Fruit fly (Drosophila melanogaster) whole organism, embryonic: ENCODE results near the gene CG17329.

Source experiments
- Antp ChIP-seq: fragments of 200-800 bp; sonication (Bioruptor generic); optimal IDR thresholded peaks from 3 replicates; lab custom pipeline; 2016; ENCODE audit warnings: missing biosample characterization, missing genetic modification characterization
- BtbVII ChIP-seq: fragments of 200-800 bp; sonication (Bioruptor generic); optimal IDR thresholded peaks from 3 replicates; lab custom pipeline; 2017; ENCODE audit warnings: missing biosample characterization, mild to moderate bottlenecking, missing genetic modification characterization
- CG12104 ChIP-seq: fragments of 200-800 bp; sonication (Bioruptor generic); optimal IDR thresholded peaks from 3 replicates; lab custom pipeline; 2016; ENCODE audit warnings: missing biosample characterization, missing genetic modification characterization
- CG1233 ChIP-seq: fragments of 200-800 bp; sonication (Bioruptor generic); optimal IDR thresholded peaks from 4 replicates; lab custom pipeline; 2018; ENCODE audit warnings: missing biosample characterization, mild to moderate bottlenecking, missing genetic modification characterization
- CG17328 ChIP-seq: fragments of 200-800 bp; sonication (Bioruptor generic); IDR thresholded peaks from 2 replicates; pipeline ENCODE4 v1.3.6; 2022; ENCODE audit warnings: missing biosample characterization, missing genetic modification characterization
- CG17612 ChIP-seq: fragments of 200-800 bp; sonication (Bioruptor generic); IDR thresholded peaks from 2 replicates; pipeline ENCODE4 v1.3.6; 2022; ENCODE audit warnings: missing biosample characterization, missing genetic modification characterization
- CG3407 ChIP-seq: fragments of 200-800 bp; sonication (Bioruptor generic); optimal IDR thresholded peaks from 2 replicates; lab custom pipeline; 2018; ENCODE audit warnings: missing biosample characterization, mild to moderate bottlenecking, missing genetic modification characterization
- CG5180 ChIP-seq: fragments of 200-800 bp; sonication (Bioruptor generic); optimal IDR thresholded peaks from 3 replicates; lab custom pipeline; 2017; ENCODE audit warnings: missing biosample characterization, missing genetic modification characterization, mild to moderate bottlenecking, moderate library complexity, missing genetic modification reagents
- CG7745 ChIP-seq: fragments of 200-800 bp; sonication (Bioruptor generic); optimal IDR thresholded peaks from 2 replicates; lab custom pipeline; 2018; ENCODE audit warnings: missing biosample characterization, mild to moderate bottlenecking, missing genetic modification characterization, moderate library complexity
- CG8089 ChIP-seq: fragments of 200-800 bp; sonication (Bioruptor generic); optimal IDR thresholded peaks from 3 replicates; lab custom pipeline; 2016; ENCODE audit warnings: missing biosample characterization, missing genetic modification characterization
- CG9817 ChIP-seq: fragments of 200-800 bp; sonication (Bioruptor generic); optimal IDR thresholded peaks from 2 replicates; lab custom pipeline; 2018; ENCODE audit warnings: missing biosample characterization, mild to moderate bottlenecking, missing genetic modification characterization, moderate library complexity
- CHES-1-like ChIP-seq: fragments of 200-800 bp; sonication (Bioruptor generic); optimal IDR thresholded peaks from 2 replicates; lab custom pipeline; 2016; ENCODE audit warnings: missing biosample characterization, missing genetic modification characterization
- Camta ChIP-seq: fragments of 200-800 bp; sonication (Bioruptor generic); optimal IDR thresholded peaks from 2 replicates; lab custom pipeline; 2016; ENCODE audit warnings: missing biosample characterization, missing genetic modification characterization
- Drgx ChIP-seq: fragments of 200-800 bp; sonication (Bioruptor generic); IDR thresholded peaks from 2 replicates; pipeline ENCODE4 v1.3.6; 2022; ENCODE audit warnings: missing biosample characterization, missing genetic modification characterization
- Fer3 ChIP-seq: fragments of 200-800 bp; sonication (Bioruptor generic); optimal IDR thresholded peaks from 2 replicates; lab custom pipeline; 2018; ENCODE audit warnings: missing biosample characterization, mild to moderate bottlenecking, missing genetic modification characterization, moderate library complexity
- Hr3 ChIP-seq: fragments of 200-800 bp; sonication (Bioruptor generic); optimal IDR thresholded peaks from 3 replicates; lab custom pipeline; 2016; ENCODE audit warnings: missing biosample characterization, missing genetic modification characterization
- Mrtf ChIP-seq: fragments of 200-800 bp; sonication (Bioruptor generic); IDR thresholded peaks from 3 replicates; pipeline ENCODE4 v1.3.6; 2022; ENCODE audit warnings: missing biosample characterization, missing genetic modification characterization
- Nf-YA ChIP-seq: fragments of 200-800 bp; sonication (Bioruptor generic); IDR thresholded peaks from 2 replicates; pipeline ENCODE4 v1.3.6; 2022; ENCODE audit warnings: missing biosample characterization, missing genetic modification characterization
- Nf-YB ChIP-seq: fragments of 200-800 bp; sonication (Bioruptor generic); optimal IDR thresholded peaks from 3 replicates; lab custom pipeline; 2019; ENCODE audit warnings: missing biosample characterization, mild to moderate bottlenecking, missing genetic modification characterization, moderate library complexity
- Usf ChIP-seq: fragments of 200-800 bp; sonication (Bioruptor generic); optimal IDR thresholded peaks from 2 replicates; lab custom pipeline; 2017; ENCODE audit warnings: missing genotype, missing biosample characterization, missing genetic modification characterization
- Vsx1 ChIP-seq: fragments of 200-800 bp; sonication (Bioruptor generic); optimal IDR thresholded peaks from 2 replicates; lab custom pipeline; 2017; ENCODE audit warnings: missing biosample characterization, mild to moderate bottlenecking, missing genetic modification characterization, missing genetic modification reagents
- abd-A ChIP-seq: fragments of 200-800 bp; sonication (Bioruptor generic); optimal IDR thresholded peaks from 3 replicates; lab custom pipeline; 2019; ENCODE audit warnings: missing biosample characterization, mild to moderate bottlenecking, missing genetic modification characterization, moderate library complexity
- cato ChIP-seq: fragments of 200-800 bp; sonication (Bioruptor generic); optimal IDR thresholded peaks from 2 replicates; lab custom pipeline; 2016; ENCODE audit warnings: missing biosample characterization, missing genetic modification characterization, borderline replicate concordance
- dm ChIP-seq: fragments of 200-800 bp; sonication (Bioruptor generic); optimal IDR thresholded peaks from 3 replicates; lab custom pipeline; 2016; ENCODE audit warnings: missing biosample characterization, missing genetic modification characterization
- ewg ChIP-seq: fragments of 200-800 bp; sonication (Bioruptor generic); optimal IDR thresholded peaks from 3 replicates; lab custom pipeline; 2017; ENCODE audit warnings: mild to moderate bottlenecking, missing biosample characterization, missing genetic modification reagents, missing genetic modification characterization
- ftz-f1 ChIP-seq: fragments of 200-800 bp; sonication (Bioruptor generic); optimal IDR thresholded peaks from 2 replicates; lab custom pipeline; 2016; ENCODE audit warnings: missing biosample characterization, missing genetic modification characterization
- fu2 ChIP-seq: fragments of 200-800 bp; sonication (Bioruptor generic); optimal IDR thresholded peaks from 2 replicates; lab custom pipeline; 2016; ENCODE audit warnings: missing biosample characterization, missing genetic modification characterization
- gce ChIP-seq: fragments of 200-800 bp; sonication (Bioruptor generic); IDR thresholded peaks from 3 replicates; pipeline ENCODE4 v1.3.6; 2022; ENCODE audit warnings: missing biosample characterization, missing genetic modification characterization
- gsb-n ChIP-seq: fragments of 200-800 bp; sonication (Bioruptor generic); optimal IDR thresholded peaks from 3 replicates; lab custom pipeline; 2018; ENCODE audit warnings: missing biosample characterization, mild to moderate bottlenecking, missing genetic modification characterization
- lab ChIP-seq: fragments of 200-800 bp; sonication (Bioruptor generic); optimal IDR thresholded peaks from 3 replicates; lab custom pipeline; 2017; ENCODE audit warnings: missing biosample characterization, missing genetic modification characterization, mild to moderate bottlenecking, moderate library complexity, missing genetic modification reagents
- lbe ChIP-seq: fragments of 200-800 bp; sonication (Bioruptor generic); optimal IDR thresholded peaks from 2 replicates; lab custom pipeline; 2016; ENCODE audit warnings: missing biosample characterization, mild to moderate bottlenecking, missing genetic modification characterization
- nerfin-1 ChIP-seq: fragments of 200-800 bp; sonication (Bioruptor generic); optimal IDR thresholded peaks from 3 replicates; lab custom pipeline; 2019; ENCODE audit warnings: missing biosample characterization, mild to moderate bottlenecking, missing genetic modification characterization, moderate library complexity
- nmo ChIP-seq: fragments of 200-800 bp; sonication (Bioruptor generic); optimal IDR thresholded peaks from 2 replicates; lab custom pipeline; 2018; ENCODE audit warnings: missing biosample characterization, mild to moderate bottlenecking, missing genetic modification characterization, moderate library complexity
- otp ChIP-seq: fragments of 200-800 bp; sonication (Bioruptor generic); IDR thresholded peaks from 3 replicates; pipeline ENCODE4, ENCODE4 v1.3.6; 2022; ENCODE audit warnings: missing biosample characterization, missing genetic modification characterization
- pfk ChIP-seq: fragments of 200-800 bp; sonication (Bioruptor generic); optimal IDR thresholded peaks from 2 replicates; lab custom pipeline; 2018; ENCODE audit warnings: missing biosample characterization, mild to moderate bottlenecking, missing genetic modification characterization, moderate library complexity
- pros ChIP-seq: fragments of 200-800 bp; sonication (Bioruptor generic); optimal IDR thresholded peaks from 3 replicates; lab custom pipeline; 2019; ENCODE audit warnings: missing biosample characterization, mild to moderate bottlenecking, missing genetic modification characterization, moderate library complexity
- psq ChIP-seq: fragments of 200-800 bp; sonication (Bioruptor generic); optimal IDR thresholded peaks from 2 replicates; lab custom pipeline; 2017; ENCODE audit warnings: missing biosample characterization, missing genetic modification characterization
- sd ChIP-seq: fragments of 200-800 bp; sonication (Bioruptor generic); optimal IDR thresholded peaks from 3 replicates; lab custom pipeline; 2018; ENCODE audit warnings: missing biosample characterization, mild to moderate bottlenecking, missing genetic modification characterization, moderate library complexity
- sens ChIP-seq: fragments of 200-800 bp; sonication (Bioruptor generic); peaks from one replicate; lab custom pipeline; 2016; ENCODE audit warnings: missing biosample characterization, missing genetic modification characterization
- sens-2 ChIP-seq: fragments of 200-800 bp; sonication (Bioruptor generic); IDR thresholded peaks from 2 replicates; pipeline ENCODE4 v1.3.6; 2022; ENCODE audit warnings: missing biosample characterization, missing genetic modification characterization
- so ChIP-seq: fragments of 200-800 bp; sonication (Bioruptor generic); IDR thresholded peaks from 3 replicates; pipeline ENCODE4 v1.3.6; 2022; ENCODE audit warnings: missing biosample characterization, missing genetic modification characterization
- sr ChIP-seq: fragments of 200-800 bp; sonication (Bioruptor generic); IDR thresholded peaks from 3 replicates; pipeline ENCODE4 v1.3.6; 2022; ENCODE audit warnings: missing biosample characterization, missing genetic modification characterization
- stwl ChIP-seq: fragments of 200-800 bp; sonication (Bioruptor generic); optimal IDR thresholded peaks from 3 replicates; lab custom pipeline; 2018; ENCODE audit warnings: missing biosample characterization, mild to moderate bottlenecking, missing genetic modification characterization, moderate library complexity
- tll ChIP-seq, 2 experiments: fragments of 200-800 bp in 1 of 2; fragments of >200 bp in 1 of 2; sonication (Bioruptor generic) in 1 of 2; optimal IDR thresholded peaks; 2 replicates each; lab custom pipeline; 2017 to 2019; ENCODE audit warnings: missing biosample characterization in 2 of 2, missing genetic modification characterization in 2 of 2, mild to moderate bottlenecking in 1 of 2, moderate library complexity in 1 of 2
- zen2 ChIP-seq: fragments of 200-800 bp; sonication (Bioruptor generic); IDR thresholded peaks from 3 replicates; pipeline ENCODE4 v1.3.6; 2022; ENCODE audit warnings: missing biosample characterization, missing genetic modification characterization; ENCODE audit not compliant: partially characterized antibody
- zf30C ChIP-seq: fragments of 200-800 bp; sonication (Bioruptor generic); optimal IDR thresholded peaks from 3 replicates; lab custom pipeline; 2018; ENCODE audit warnings: missing biosample characterization, mild to moderate bottlenecking, missing genetic modification characterization
- zfh1 ChIP-seq: fragments of 200-800 bp; sonication (Bioruptor generic); IDR thresholded peaks from 3 replicates; pipeline ENCODE4 v1.3.6; 2022; ENCODE audit warnings: missing biosample characterization, missing genetic modification characterization

The CG17329 gene

dm6 chr2L:16257227-16258071 lies 33.6 kb upstream of the CG17329 start, which contains the start of the genes PRL-1 and EndoGI (continued):
- TF ChIP-seq gce = peak; percentile 73; the same call in 1 of the 3 replicates
- TF ChIP-seq nmo (GFP tag; lab: Kevin White, UChicago) = peak; percentile 82
- TF ChIP-seq pros (GFP tag; lab: Kevin White, UChicago) = no peak
- TF ChIP-seq so (GFP tag; lab: Robert Waterston, UW) = peak; percentile 79
- peak; percentile 86 for TF ChIP-seq Drgx (GFP tag; lab: Robert Waterston, UW)
- peak; percentile 57; the same call in 1 of the 2 replicates for TF ChIP-seq sens-2
- peak; percentile 72 for TF ChIP-seq gsb-n (tag; lab: Kevin White, UChicago)
- TF ChIP-seq, all 482 proteins: peak for 295

- TF ChIP-seq zf30C (GFP tag; lab: Kevin White, UChicago) = peak; percentile 20
- TF ChIP-seq abd-A (tag; lab: Kevin White, UChicago) = no peak
- no peak for TF ChIP-seq sens (GFP tag; lab: Kevin White, UChicago)
- no peak for TF ChIP-seq ftz-f1
- TF ChIP-seq CG9817 (tag; lab: Kevin White, UChicago) = no peak
- peak; percentile 27 for TF ChIP-seq sd (tag; lab: Kevin White, UChicago)
- no peak for TF ChIP-seq Hr3 (GFP tag; lab: Kevin White, UChicago)
- TF ChIP-seq CG1233 (GFP tag; lab: Kevin White, UChicago) = no peak
- no peak for TF ChIP-seq Camta (GFP tag; lab: Kevin White, UChicago)
- TF ChIP-seq zfh1 (GFP tag; lab: Robert Waterston, UW) = no peak
- TF ChIP-seq cato (GFP tag; lab: Kevin White, UChicago) = no peak
- TF ChIP-seq zen2 (GFP tag; lab: Robert Waterston, UW) = no peak
- no peak for TF ChIP-seq CHES-1-like (GFP tag; lab: Kevin White, UChicago)
- no peak for TF ChIP-seq nerfin-1
- no peak for TF ChIP-seq Nf-YB (GFP tag; lab: Kevin White, UChicago)
- TF ChIP-seq CG17328 (GFP tag; lab: Robert Waterston, UW) = no peak
- TF ChIP-seq CG8089 (GFP tag; lab: Kevin White, UChicago) = no peak
- no peak for TF ChIP-seq CG17612 (GFP tag; lab: Robert Waterston, UW)
- no peak for TF ChIP-seq fu2 (GFP tag; lab: Kevin White, UChicago)
- no peak for TF ChIP-seq BtbVII
- no peak for TF ChIP-seq psq (GFP tag; lab: Kevin White, UChicago)
- TF ChIP-seq tll (GFP tag; optimal IDR thresholded peaks at IDR 0.05; lab: Kevin White, UChicago) = no peak
- no peak for TF ChIP-seq CG7745
- TF ChIP-seq CG3407 (GFP tag; lab: Kevin White, UChicago) = no peak
- no peak for TF ChIP-seq sr
- no peak for TF ChIP-seq Vsx1 (GFP tag; lab: Kevin White, UChicago)
- no peak for TF ChIP-seq dm (GFP tag; lab: Kevin White, UChicago)
- TF ChIP-seq lab (GFP tag; lab: Kevin White, UChicago) = no peak
- TF ChIP-seq pfk (GFP tag; lab: Kevin White, UChicago) = no peak
- peak; percentile 46 for TF ChIP-seq stwl (tag; lab: Kevin White, UChicago)
- TF ChIP-seq Antp (GFP tag; lab: Kevin White, UChicago) = no peak
- no peak for TF ChIP-seq lbe (GFP tag; lab: Kevin White, UChicago)
- no peak for TF ChIP-seq Nf-YA (GFP tag; lab: Robert Waterston, UW)
- no peak for TF ChIP-seq CG12104
- TF ChIP-seq ewg (GFP tag; lab: Kevin White, UChicago) = peak; percentile 22
- no peak for TF ChIP-seq CG5180
- no peak for TF ChIP-seq Usf (GFP tag; lab: Kevin White, UChicago)
- TF ChIP-seq Fer3 = no peak
- TF ChIP-seq otp (GFP tag; lab: Robert Waterston, UW) = no peak
- no peak for TF ChIP-seq Mrtf (GFP tag; lab: Robert Waterston, UW)
Observed at dm6 chr2L:16261576-16262217, 29.4 kb upstream of the CG17329 start, which contains the start of the genes twe and CG4935. TSS of gene twe (minus strand) at chr2L:16261877. TSS of gene CG4935 (plus strand) at chr2L:16262141.
